Fruit fly (Drosophila melanogaster) whole organism, embryonic: ENCODE data around the gene Bcat.

Experiments
- Adf1 ChIP-seq: fragments of 200-800 bp; sonication (Bioruptor generic); IDR thresholded peaks from 2 replicates; pipeline ENCODE4 v1.3.6; 2022; ENCODE audit warnings: missing biosample characterization, missing genetic modification characterization
- C15 ChIP-seq: fragments of 200-800 bp; sonication (Bioruptor generic); IDR thresholded peaks from 3 replicates; pipeline ENCODE4 v1.3.6; 2022; ENCODE audit warnings: missing biosample characterization, missing genetic modification characterization
- CG10366 ChIP-seq: fragments of 200-800 bp; sonication (Bioruptor generic); IDR thresholded peaks from 2 replicates; pipeline ENCODE4 v1.3.6; 2022; ENCODE audit warnings: missing biosample characterization, missing genetic modification characterization
- CG11504 ChIP-seq: fragments of 200-800 bp; sonication (Bioruptor generic); optimal IDR thresholded peaks from 3 replicates; lab custom pipeline; 2019; ENCODE audit warnings: missing biosample characterization, mild to moderate bottlenecking, missing genetic modification characterization, moderate library complexity
- CG14050 ChIP-seq: fragments of 200-800 bp; sonication (Bioruptor generic); IDR thresholded peaks from 3 replicates; pipeline ENCODE4 v1.3.6; 2022; ENCODE audit warnings: missing biosample characterization, missing genetic modification characterization
- CG16779 ChIP-seq: fragments of 200-800 bp; sonication (Bioruptor generic); IDR thresholded peaks from 2 replicates; pipeline ENCODE4 v1.3.6; 2022; ENCODE audit warnings: missing biosample characterization, missing genetic modification characterization
- CG17186 ChIP-seq: fragments of 200-800 bp; sonication (Bioruptor generic); optimal IDR thresholded peaks from 3 replicates; lab custom pipeline; 2017; ENCODE audit warnings: missing biosample characterization, missing genetic modification reagents, missing genetic modification characterization
- CG18262 ChIP-seq: fragments of 200-800 bp; optimal IDR thresholded peaks from 3 replicates; lab custom pipeline; 2019; ENCODE audit warnings: missing biosample characterization, mild to moderate bottlenecking, missing genetic modification characterization, moderate library complexity
- CG30020 ChIP-seq: fragments of 200-800 bp; optimal IDR thresholded peaks from 2 replicates; lab custom pipeline; 2019; ENCODE audit warnings: missing biosample characterization, mild to moderate bottlenecking, missing genetic modification characterization, moderate library complexity
- CG30431 ChIP-seq: fragments of 200-800 bp; sonication (Bioruptor generic); optimal IDR thresholded peaks from 2 replicates; lab custom pipeline; 2017; ENCODE audit warnings: missing biosample characterization, missing genetic modification characterization
- CG3281 ChIP-seq: fragments of 200-800 bp; sonication (Bioruptor generic); optimal IDR thresholded peaks from 3 replicates; lab custom pipeline; 2017; ENCODE audit warnings: missing biosample characterization, mild to moderate bottlenecking, missing genetic modification characterization
- CG3847 ChIP-seq: fragments of 200-800 bp; sonication (Bioruptor generic); IDR thresholded peaks from 2 replicates; pipeline ENCODE4 v1.3.6; 2022; ENCODE audit warnings: missing biosample characterization, missing genetic modification characterization
- CG4282 ChIP-seq: fragments of 200-800 bp; sonication (Bioruptor generic); optimal IDR thresholded peaks from 2 replicates; lab custom pipeline; 2016; ENCODE audit warnings: missing biosample characterization, missing genetic modification characterization
- CG6272 ChIP-seq: fragments of 200-800 bp; sonication (Bioruptor generic); IDR thresholded peaks from 2 replicates; pipeline ENCODE4 v1.3.6; 2022; ENCODE audit warnings: missing biosample characterization, missing genetic modification characterization
- CG6765 ChIP-seq: fragments of 200-800 bp; sonication (Bioruptor generic); optimal IDR thresholded peaks from 3 replicates; lab custom pipeline; 2017; ENCODE audit warnings: missing biosample characterization, mild to moderate bottlenecking, missing genetic modification characterization
- CG7271 ChIP-seq: fragments of 200-800 bp; sonication (Bioruptor generic); optimal IDR thresholded peaks from 2 replicates; lab custom pipeline; 2018; ENCODE audit warnings: missing biosample characterization, mild to moderate bottlenecking, missing genetic modification characterization, moderate library complexity
- CG7357 ChIP-seq: fragments of 200-800 bp; sonication (Bioruptor generic); IDR thresholded peaks from 3 replicates; pipeline ENCODE4 v1.3.6; 2022; ENCODE audit warnings: missing biosample characterization, missing genetic modification characterization
- CG7839 ChIP-seq: fragments of 200-800 bp; sonication (Bioruptor generic); optimal IDR thresholded peaks from 3 replicates; lab custom pipeline; 2018; ENCODE audit warnings: missing biosample characterization, mild to moderate bottlenecking, missing genetic modification characterization, moderate library complexity
- CG8089 ChIP-seq: fragments of 200-800 bp; sonication (Bioruptor generic); optimal IDR thresholded peaks from 3 replicates; lab custom pipeline; 2016; ENCODE audit warnings: missing biosample characterization, missing genetic modification characterization
- CG9215 ChIP-seq: fragments of 200-800 bp; sonication (Bioruptor generic); IDR thresholded peaks from 2 replicates; pipeline ENCODE4 v1.3.6; 2022; ENCODE audit warnings: missing biosample characterization, missing genetic modification characterization
- CkIIα-i1 ChIP-seq: fragments of 200-800 bp; sonication (Bioruptor generic); IDR thresholded peaks from 2 replicates; pipeline ENCODE4 v1.3.6; 2022; ENCODE audit warnings: missing biosample characterization, missing genetic modification characterization
- CoRest ChIP-seq: fragments of 200-800 bp; sonication (Bioruptor generic); optimal IDR thresholded peaks from 3 replicates; lab custom pipeline; 2018; ENCODE audit warnings: missing biosample characterization, mild to moderate bottlenecking, missing genetic modification characterization, moderate library complexity
- D ChIP-seq, 2 experiments: fragments of 200-800 bp in 1 of 2; fragments of >200 bp in 1 of 2; sonication (Bioruptor generic) in 1 of 2; optimal IDR thresholded peaks; 2 replicates in 1 of 2; 3 replicates in 1 of 2; lab custom pipeline; 2017; ENCODE audit warnings: mild to moderate bottlenecking in 1 of 2, missing biosample characterization in 1 of 2, missing genetic modification characterization in 1 of 2, missing genetic modification reagents in 1 of 2
- D19B ChIP-seq: fragments of 200-800 bp; sonication (Bioruptor generic); optimal IDR thresholded peaks from 2 replicates; lab custom pipeline; 2017; ENCODE audit warnings: missing biosample characterization, mild to moderate bottlenecking, missing genetic modification characterization
- Lim3 ChIP-seq: fragments of 200-800 bp; sonication (Bioruptor generic); IDR thresholded peaks from 2 replicates; pipeline ENCODE4 v1.3.6; 2022; ENCODE audit warnings: missing biosample characterization, missing genetic modification characterization
- Ptx1 ChIP-seq: fragments of 200-800 bp; sonication (Bioruptor generic); IDR thresholded peaks from 2 replicates; pipeline ENCODE4 v1.3.6; 2022; ENCODE audit warnings: missing biosample characterization, missing genetic modification characterization
- Rx ChIP-seq: fragments of 200-800 bp; sonication (Bioruptor generic); IDR thresholded peaks from 2 replicates; pipeline ENCODE4 v1.3.6; 2022; ENCODE audit warnings: missing biosample characterization, missing genetic modification characterization
- Spps ChIP-seq: fragments of 200-800 bp; sonication (Bioruptor generic); optimal IDR thresholded peaks from 2 replicates; lab custom pipeline; 2018; ENCODE audit warnings: missing biosample characterization, mild to moderate bottlenecking, missing genetic modification characterization
- Tbp ChIP-seq: fragments of >200 bp; optimal IDR thresholded peaks from 2 replicates; lab custom pipeline; 2018; ENCODE audit warnings: missing biosample characterization, missing genetic modification characterization
- Usf ChIP-seq: fragments of 200-800 bp; sonication (Bioruptor generic); optimal IDR thresholded peaks from 2 replicates; lab custom pipeline; 2017; ENCODE audit warnings: missing genotype, missing biosample characterization, missing genetic modification characterization
- ab ChIP-seq: fragments of 200-800 bp; sonication (Bioruptor generic); optimal IDR thresholded peaks from 2 replicates; lab custom pipeline; 2016; ENCODE audit warnings: missing biosample characterization, missing genetic modification characterization
- ash1 ChIP-seq: fragments of 200-800 bp; sonication (Bioruptor generic); optimal IDR thresholded peaks from 2 replicates; lab custom pipeline; 2018; ENCODE audit warnings: missing biosample characterization, mild to moderate bottlenecking, missing genetic modification characterization
- bigmax ChIP-seq: fragments of 200-800 bp; sonication (Bioruptor generic); optimal IDR thresholded peaks from 2 replicates; lab custom pipeline; 2018; ENCODE audit warnings: missing biosample characterization, mild to moderate bottlenecking, missing genetic modification characterization
- btn ChIP-seq: fragments of 200-800 bp; sonication (Bioruptor generic); optimal IDR thresholded peaks from 2 replicates; lab custom pipeline; 2016; ENCODE audit warnings: missing biosample characterization, missing genetic modification characterization
- cg ChIP-seq: fragments of 200-800 bp; sonication (Bioruptor generic); optimal IDR thresholded peaks from 3 replicates; lab custom pipeline; 2019; ENCODE audit warnings: missing biosample characterization, mild to moderate bottlenecking, missing genetic modification characterization, moderate library complexity
- croc ChIP-seq: fragments of 200-800 bp; sonication (Bioruptor generic); conservative IDR thresholded peaks from 3 replicates; pipeline ENCODE4 v1.3.6; 2022; ENCODE audit warnings: missing biosample characterization, missing genetic modification characterization
- dpn ChIP-seq, 2 experiments: fragments of 200-800 bp; sonication (Bioruptor generic); optimal IDR thresholded peaks; 3 replicates each; lab custom pipeline; 2016; ENCODE audit warnings: missing biosample characterization in 2 of 2, missing genetic modification characterization in 2 of 2
- dysf ChIP-seq: fragments of 200-800 bp; sonication (Bioruptor generic); IDR thresholded peaks from 3 replicates; pipeline ENCODE4 v1.3.6; 2022; ENCODE audit warnings: missing biosample characterization, missing genetic modification characterization
- en ChIP-seq: fragments of 200-800 bp; sonication (Bioruptor generic); optimal IDR thresholded peaks from 2 replicates; lab custom pipeline; 2016; ENCODE audit warnings: missing biosample characterization, missing genetic modification characterization
- gem ChIP-seq: fragments of 200-800 bp; sonication (Bioruptor generic); optimal IDR thresholded peaks from 2 replicates; lab custom pipeline; 2019; ENCODE audit warnings: missing biosample characterization, mild to moderate bottlenecking, missing genetic modification characterization, moderate library complexity
- gro ChIP-seq: fragments of 200-800 bp; sonication (Bioruptor generic); optimal IDR thresholded peaks from 2 replicates; lab custom pipeline; 2016; ENCODE audit warnings: missing biosample characterization, missing genetic modification characterization
- kay ChIP-seq: fragments of 200-800 bp; sonication (Bioruptor generic); optimal IDR thresholded peaks from 2 replicates; lab custom pipeline; 2016; ENCODE audit warnings: missing biosample characterization, missing genetic modification characterization
- lilli ChIP-seq: fragments of 200-800 bp; sonication (Bioruptor generic); optimal IDR thresholded peaks from 3 replicates; lab custom pipeline; 2016; ENCODE audit warnings: missing biosample characterization, missing genetic modification characterization
- lov ChIP-seq, 2 experiments: fragments of 200-800 bp in 1 of 2; fragments of >200 bp in 1 of 2; sonication (Bioruptor generic) in 1 of 2; IDR thresholded peaks in 1 of 2; optimal IDR thresholded peaks in 1 of 2; 2 replicates in 1 of 2; 3 replicates in 1 of 2; pipeline versions ENCODE4 v1.3.6 to Lab custom; 2017 to 2022; ENCODE audit warnings: missing biosample characterization in 1 of 2, missing genetic modification characterization in 1 of 2
- nau ChIP-seq: fragments of 200-800 bp; sonication (Bioruptor generic); optimal IDR thresholded peaks from 3 replicates; lab custom pipeline; 2017; ENCODE audit warnings: missing biosample characterization, mild to moderate bottlenecking, missing genetic modification characterization, missing genetic modification reagents
- sc ChIP-seq, 3 experiments: fragments of >200 bp in 2 of 3; fragments of 200-800 bp in 1 of 3; sonication (Bioruptor generic) in 1 of 3; optimal IDR thresholded peaks; 2 replicates in 2 of 3; 3 replicates in 1 of 3; lab custom pipeline; 2017; ENCODE audit warnings: mild to moderate bottlenecking in 1 of 3, missing biosample characterization in 1 of 3, missing genetic modification characterization in 1 of 3, missing genetic modification reagents in 1 of 3
- schlank ChIP-seq: fragments of 200-800 bp; sonication (Bioruptor generic); optimal IDR thresholded peaks from 2 replicates; lab custom pipeline; 2018; ENCODE audit warnings: missing biosample characterization, mild to moderate bottlenecking, missing genetic modification characterization
- slou ChIP-seq: fragments of 200-800 bp; sonication (Bioruptor generic); optimal IDR thresholded peaks from 3 replicates; lab custom pipeline; 2016; ENCODE audit warnings: missing biosample characterization, missing genetic modification characterization
- sr ChIP-seq: fragments of 200-800 bp; sonication (Bioruptor generic); IDR thresholded peaks from 3 replicates; pipeline ENCODE4 v1.3.6; 2022; ENCODE audit warnings: missing biosample characterization, missing genetic modification characterization
- stc ChIP-seq: fragments of 200-800 bp; sonication (Bioruptor generic); IDR thresholded peaks from 2 replicates; pipeline ENCODE4 v1.3.6; 2022; ENCODE audit warnings: missing biosample characterization, missing genetic modification characterization
- toy ChIP-seq: fragments of 200-800 bp; sonication (Bioruptor generic); IDR thresholded peaks from 2 replicates; pipeline ENCODE4 v1.3.6; 2022; ENCODE audit warnings: missing biosample characterization, missing genetic modification characterization

Gene Bcat

DNA sequence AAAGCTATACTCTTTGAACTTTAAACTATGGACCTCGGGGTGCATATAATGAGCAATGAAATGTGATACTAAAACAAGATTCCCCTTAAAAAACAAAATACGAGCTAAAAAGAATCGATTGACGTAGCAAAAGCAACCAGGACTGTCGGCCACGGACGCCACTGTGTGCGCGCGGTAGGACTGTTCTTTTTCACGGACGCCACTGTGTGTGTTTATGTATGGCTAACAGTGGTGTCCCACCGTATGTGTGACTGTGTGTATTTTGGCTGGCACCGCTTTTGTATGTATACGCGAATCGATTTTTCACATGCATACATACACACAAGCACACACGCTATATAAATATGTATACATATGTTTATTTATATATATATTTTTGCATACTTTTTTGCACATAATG lies 12.9 kb upstream of the Bcat start (continued):
- no peak for TF ChIP-seq CG17186
- TF ChIP-seq CG14050 = peak; percentile 40; the same call in 1 of the 3 replicates
- TF ChIP-seq CG7839 (tag; lab: Kevin White, UChicago) = peak; percentile 36
- peak; percentile 40 for TF ChIP-seq ab (GFP tag; lab: Kevin White, UChicago)
- TF ChIP-seq Adf1 (GFP tag; lab: Robert Waterston, UW) = peak; percentile 45; the same call in 1 of the 2 replicates
- TF ChIP-seq lilli (GFP tag; lab: Kevin White, UChicago) = peak; percentile 78
- TF ChIP-seq CG6272 (GFP tag; lab: Robert Waterston, UW) = no peak
- peak; percentile 12 for TF ChIP-seq CG8089 (GFP tag; lab: Kevin White, UChicago)
- TF ChIP-seq ash1 = peak; percentile 41
- TF ChIP-seq stc (GFP tag; lab: Robert Waterston, UW) = 0 out of 2 replicates have a peak, but pooled peaks have one; percentile 11
- peak; percentile 59 for TF ChIP-seq Ptx1
- peak; percentile 19 for TF ChIP-seq slou
- TF ChIP-seq CG18262 = peak; percentile 19
- no peak for TF ChIP-seq CG7271 (tag; lab: Kevin White, UChicago)
- TF ChIP-seq CG3847 (GFP tag; lab: Robert Waterston, UW) = no peak
- no peak for TF ChIP-seq sr (GFP tag; lab: Robert Waterston, UW)
- TF ChIP-seq CG30020 (tag; lab: Kevin White, UChicago) = no peak
- no peak for TF ChIP-seq D (optimal IDR thresholded peaks at IDR 0.05; lab: Kevin White, UChicago)
- no peak for TF ChIP-seq D (GFP tag; optimal IDR thresholded peaks at IDR 0.05; lab: Kevin White, UChicago)
- TF ChIP-seq CkIIα-i1 (GFP tag; lab: Robert Waterston, UW) = no peak
- TF ChIP-seq toy (GFP tag; lab: Robert Waterston, UW) = no peak
- TF ChIP-seq Rx (GFP tag; lab: Robert Waterston, UW) = no peak; the same call in 1 of the 2 replicates
- TF ChIP-seq lov (optimal IDR thresholded peaks at IDR 0.05; lab: Kevin White, UChicago) = no peak
- no peak for TF ChIP-seq lov (GFP tag; IDR thresholded peaks at IDR 0.05; lab: Robert Waterston, UW)
- peak; percentile 47 for TF ChIP-seq gem (tag; lab: Kevin White, UChicago)
- TF ChIP-seq CG3281 = peak; percentile 41
- TF ChIP-seq Usf = no peak
- peak; percentile 70; the same call in 1 of the 2 replicates for TF ChIP-seq CG16779 (GFP tag; lab: Robert Waterston, UW)
- TF ChIP-seq croc (GFP tag; lab: Robert Waterston, UW) = no peak
- no peak for TF ChIP-seq btn (GFP tag; lab: Kevin White, UChicago)
- TF ChIP-seq cg (GFP tag; lab: Kevin White, UChicago) = peak; percentile 83
- no peak for TF ChIP-seq D19B (GFP tag; lab: Kevin White, UChicago)
- no peak; the same call in 2 of the 3 replicates for TF ChIP-seq dysf
- TF ChIP-seq en (GFP tag; lab: Kevin White, UChicago) = no peak
- peak; percentile 82 for TF ChIP-seq gro (GFP tag; lab: Kevin White, UChicago)
- no peak for TF ChIP-seq Spps (tag; lab: Kevin White, UChicago)
- TF ChIP-seq CG6765 (GFP tag; lab: Kevin White, UChicago) = peak; percentile 50
- no peak for TF ChIP-seq CG11504
- TF ChIP-seq CG4282 = no peak
- TF ChIP-seq Lim3 (GFP tag; lab: Robert Waterston, UW) = no peak
- TF ChIP-seq CoRest (tag; lab: Kevin White, UChicago) = peak; percentile 4
- TF ChIP-seq kay = peak; percentile 42
- TF ChIP-seq CG30431 (GFP tag; lab: Kevin White, UChicago) = no peak
- no peak for TF ChIP-seq bigmax (GFP tag; lab: Kevin White, UChicago)
- no peak for TF ChIP-seq Tbp (GFP tag; lab: Kevin White, UChicago)
- no peak for TF ChIP-seq nau (GFP tag; lab: Kevin White, UChicago)
- TF ChIP-seq CG9215 (GFP tag; lab: Robert Waterston, UW) = no peak
- no peak for TF ChIP-seq C15 (GFP tag; lab: Robert Waterston, UW)
- TF ChIP-seq sc (optimal IDR thresholded peaks at IDR 0.05; lab: Kevin White, UChicago) = no peak
- TF ChIP-seq sc (GFP tag; optimal IDR thresholded peaks at IDR 0.05; lab: Kevin White, UChicago) = no peak
- peak; percentile 45 for TF ChIP-seq schlank (tag; lab: Kevin White, UChicago)
- peak; percentile 56 for TF ChIP-seq CG10366 (GFP tag; lab: Robert Waterston, UW)
- TF ChIP-seq CG7357 (GFP tag; lab: Robert Waterston, UW) = no peak
- peak; percentile 68 to 71 for TF ChIP-seq dpn (GFP tag; optimal IDR thresholded peaks at IDR 0.05; lab: Kevin White, UChicago)
